Fruit fly (Drosophila melanogaster): ENCODE results near the gene PTPMT1.
A peak's percentile ranks its signal among the peaks of the same experiment; 100 is the strongest.

The PTPMT1 gene

DNA sequence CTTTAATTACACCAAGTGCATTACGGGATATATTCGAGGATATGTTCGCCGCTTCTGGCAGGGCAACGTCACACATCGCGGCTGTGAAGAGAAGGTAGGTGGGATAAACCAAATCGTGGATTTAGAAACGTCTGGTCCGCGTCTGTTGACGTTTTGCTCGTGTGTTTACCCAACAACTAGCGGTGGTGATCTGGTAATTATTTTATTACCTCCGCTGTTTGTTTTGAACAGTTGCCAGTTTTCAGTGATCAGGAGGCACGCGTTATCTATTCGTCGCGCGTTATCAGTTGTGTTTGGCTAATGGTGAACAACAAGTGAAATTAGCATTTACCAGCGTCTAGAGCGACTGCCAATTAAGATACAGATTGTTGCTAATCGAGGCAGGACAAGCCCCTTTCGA, 29.1 kb upstream of the PTPMT1 start (continued):
- no peak for TF ChIP-seq tio (GFP tag; optimal IDR thresholded peaks at IDR 0.05)
- peak in 1 of 2 experiments; percentile 74 for TF ChIP-seq tll (GFP tag; optimal IDR thresholded peaks at IDR 0.05)
- peak; percentile 40 for TF ChIP-seq tup (GFP tag; optimal IDR thresholded peaks at IDR 0.05)
- 0 out of 2 replicates have a peak, but pooled peaks have one; percentile 32 for TF ChIP-seq ranshi (GFP tag; IDR thresholded peaks at IDR 0.05)
- TF ChIP-seq bcd (GFP tag; optimal IDR thresholded peaks at IDR 0.05) = peak; percentile 12
- no peak for TF ChIP-seq gcm (GFP tag; optimal IDR thresholded peaks at IDR 0.05)
- TF ChIP-seq CG9932 (GFP tag; IDR thresholded peaks at IDR 0.05) = no peak
- peak; percentile 64 for TF ChIP-seq sug (tag; optimal IDR thresholded peaks at IDR 0.05)
- peak; percentile 54 for TF ChIP-seq CG18619 (GFP tag; optimal IDR thresholded peaks at IDR 0.05)
- peak; percentile 46 for TF ChIP-seq scrt (GFP tag; optimal IDR thresholded peaks at IDR 0.05)
- TF ChIP-seq ci (GFP tag; IDR thresholded peaks at IDR 0.05) = peak; percentile 56; the same call in 1 of the 3 replicates
- TF ChIP-seq D19B (GFP tag; optimal IDR thresholded peaks at IDR 0.05) = peak; percentile 21
- TF ChIP-seq Fer3 (tag; optimal IDR thresholded peaks at IDR 0.05) = peak; percentile 47
- TF ChIP-seq CrebB (tag; optimal IDR thresholded peaks at IDR 0.05) = peak; percentile 66
- TF ChIP-seq odd (GFP tag; optimal IDR thresholded peaks at IDR 0.05) = peak; percentile 64
- TF ChIP-seq Hey (tag; optimal IDR thresholded peaks at IDR 0.05) = peak; percentile 57
- peak; percentile 10 for TF ChIP-seq sqz (GFP tag; optimal IDR thresholded peaks at IDR 0.05)
- TF ChIP-seq salm (tag; optimal IDR thresholded peaks at IDR 0.05) = no peak
- TF ChIP-seq pho (GFP tag; optimal IDR thresholded peaks at IDR 0.05) = peak; percentile 52
- TF ChIP-seq chinmo (GFP tag; IDR thresholded peaks at IDR 0.05; ENCODE audit: partially characterized antibody) = 0 out of 4 replicates have a peak, but pooled peaks have one; percentile 17
- TF ChIP-seq lola (GFP tag; optimal IDR thresholded peaks at IDR 0.05) = no peak
- peak; percentile 42 for TF ChIP-seq Hand (GFP tag; optimal IDR thresholded peaks at IDR 0.05)
- TF ChIP-seq dpn (GFP tag; optimal IDR thresholded peaks at IDR 0.05) = peak in 1 of 2 experiments; percentile 26
- peak; percentile 37 for TF ChIP-seq CG31365 (tag; optimal IDR thresholded peaks at IDR 0.05)
- TF ChIP-seq unpg (GFP tag; optimal IDR thresholded peaks at IDR 0.05) = peak; percentile 40
- TF ChIP-seq danr (GFP tag; IDR thresholded peaks at IDR 0.05) = no peak
- TF ChIP-seq CG5180 (GFP tag; optimal IDR thresholded peaks at IDR 0.05) = peak; percentile 3
- TF ChIP-seq exex (tag; optimal IDR thresholded peaks at IDR 0.05) = peak; percentile 56
- TF ChIP-seq MESR4 (GFP tag; optimal IDR thresholded peaks at IDR 0.05) = no peak
- TF ChIP-seq gem (tag; optimal IDR thresholded peaks at IDR 0.05) = peak; percentile 9
- TF ChIP-seq CG17385 (GFP tag; optimal IDR thresholded peaks at IDR 0.05) = peak; percentile 45
- peak; percentile 7 for TF ChIP-seq mam (GFP tag; optimal IDR thresholded peaks at IDR 0.05)
- TF ChIP-seq Kr (GFP tag; optimal IDR thresholded peaks at IDR 0.05) = no peak
- TF ChIP-seq her (GFP tag; optimal IDR thresholded peaks at IDR 0.05) = peak; percentile 16
- no peak for TF ChIP-seq CG32767 (GFP tag; IDR thresholded peaks at IDR 0.05)
- no peak for TF ChIP-seq pum (GFP tag; optimal IDR thresholded peaks at IDR 0.05)
- no peak for TF ChIP-seq Sin3A (optimal IDR thresholded peaks at IDR 0.05)
- TF ChIP-seq CG12071 (GFP tag; optimal IDR thresholded peaks at IDR 0.05) = peak; percentile 79
- TF ChIP-seq CHES-1-like (GFP tag; optimal IDR thresholded peaks at IDR 0.05) = peak; percentile 18
- TF ChIP-seq kah (GFP tag; optimal IDR thresholded peaks at IDR 0.05) = peak; percentile 24
- TF ChIP-seq Asciz (GFP tag; optimal IDR thresholded peaks at IDR 0.05) = peak; percentile 45
- peak; percentile 21 for TF ChIP-seq onecut (GFP tag; IDR thresholded peaks at IDR 0.05)
- peak; percentile 40; the same call in 1 of the 3 replicates for TF ChIP-seq so (GFP tag; IDR thresholded peaks at IDR 0.05)
- peak; percentile 61; the same call in 1 of the 2 replicates for TF ChIP-seq sob (GFP tag; IDR thresholded peaks at IDR 0.05)
- peak; percentile 27 for TF ChIP-seq cwo (GFP tag; optimal IDR thresholded peaks at IDR 0.05)
- TF ChIP-seq CG3407 (GFP tag; optimal IDR thresholded peaks at IDR 0.05) = peak; percentile 92
- peak; percentile 35 for TF ChIP-seq eyg (GFP tag; optimal IDR thresholded peaks at IDR 0.05)
- TF ChIP-seq CG6683 (GFP tag; optimal IDR thresholded peaks at IDR 0.05) = peak; percentile 39
- TF ChIP-seq Fer2 (tag; optimal IDR thresholded peaks at IDR 0.05) = peak; percentile 24
- TF ChIP-seq twi (tag; optimal IDR thresholded peaks at IDR 0.05) = peak; percentile 75
